Fruit fly (Drosophila melanogaster): ENCODE measurements around the gene Brms1.

DNA sequence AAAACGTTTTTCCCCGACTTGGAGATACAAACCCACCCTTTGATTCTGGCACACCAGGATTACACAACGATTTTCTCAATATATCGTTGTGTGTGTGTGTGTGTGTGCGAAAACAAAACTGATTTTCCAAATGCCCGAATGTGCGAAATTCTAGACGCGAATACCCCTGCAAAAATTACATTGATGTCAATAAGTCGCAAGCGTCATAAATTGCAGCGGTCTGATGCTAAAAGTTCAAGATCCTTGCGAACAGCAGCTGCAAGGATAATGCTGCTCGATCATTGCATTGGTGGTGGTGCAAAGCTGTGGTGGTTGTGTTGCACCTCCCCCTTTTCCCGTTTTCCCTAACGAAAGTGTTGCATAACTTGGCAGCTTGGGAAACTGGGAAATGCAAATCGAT lies 18.2 kb upstream of the Brms1 start:
- no peak for TF ChIP-seq CG8478 (optimal IDR thresholded peaks at IDR 0.05)
- no peak for TF ChIP-seq CTCF (optimal IDR thresholded peaks at IDR 0.05)

Data from S2 (cell line).